Worm (Caenorhabditis elegans) whole organism, L1 larva: ENCODE measurements around the gene F46H5.2.

Source experiments
- C04F5.9 ChIP-seq: sonication (generic microtip); optimal IDR thresholded peaks from 2 replicates; lab custom pipeline; 2016; ENCODE audit warnings: missing genetic modification characterization, missing compliant biosample characterization
- Y116A8C.19 ChIP-seq: sonication (generic microtip); optimal IDR thresholded peaks from 2 replicates; lab custom pipeline; 2016; ENCODE audit warnings: missing compliant biosample characterization, missing genetic modification characterization, borderline replicate concordance
- aly-2 ChIP-seq: fragments of 150-350 bp; optimal IDR thresholded peaks from 2 replicates; lab custom pipeline; 2014; ENCODE audit warnings: missing biosample characterization, missing genetic modification characterization
- ceh-8 ChIP-seq: fragments of 200-800 bp; sonication (Bioruptor generic); optimal IDR thresholded peaks from 2 replicates; lab custom pipeline; 2018; ENCODE audit warnings: mild to moderate bottlenecking, missing genetic modification characterization, moderate library complexity, missing compliant biosample characterization
- ceh-88 ChIP-seq: fragments of 200-800 bp; sonication (Bioruptor generic); IDR thresholded peaks from 2 replicates; pipeline ENCODE4 v1.3.6; 2022; ENCODE audit warnings: missing genetic modification characterization, missing compliant biosample characterization
- ceh-90 ChIP-seq: sonication (generic microtip); optimal IDR thresholded peaks from 2 replicates; lab custom pipeline; 2016; ENCODE audit warnings: missing genetic modification characterization, missing compliant biosample characterization
- dpl-1 ChIP-seq, 3 experiments: fragments of 150-350 bp in 2 of 3; sonication (generic microtip) in 1 of 3; optimal IDR thresholded peaks; 2 replicates each; lab custom pipeline; 2014 to 2017; ENCODE audit warnings: missing biosample characterization in 3 of 3, missing genetic modification characterization in 3 of 3, missing genetic modification reagents in 3 of 3
- efl-3 ChIP-seq: fragments of 200-800 bp; sonication (Bioruptor generic); optimal IDR thresholded peaks from 2 replicates; lab custom pipeline; 2018; ENCODE audit warnings: mild to moderate bottlenecking, missing genetic modification characterization, missing compliant biosample characterization
- egl-27 ChIP-seq, 2 experiments: fragments of 150-350 bp in 1 of 2; sonication (generic microtip); optimal IDR thresholded peaks; 3 replicates each; lab custom pipeline; 2017 to 2018; ENCODE audit warnings: missing biosample characterization in 2 of 2, missing genetic modification characterization in 2 of 2, missing genetic modification reagents in 2 of 2
- elt-2 ChIP-seq: sonication (generic microtip); optimal IDR thresholded peaks from 2 replicates; lab custom pipeline; 2016; ENCODE audit warnings: missing genetic modification characterization, mild to moderate bottlenecking, inconsistent platforms, missing compliant biosample characterization, missing genetic modification reagents
- elt-3 ChIP-seq, 6 experiments: fragments of 150-350 bp in 1 of 6; sonication (generic microtip); optimal IDR thresholded peaks; 2 replicates each; lab custom pipeline; 2017 to 2018; ENCODE audit warnings: missing biosample characterization in 6 of 6, missing genetic modification characterization in 6 of 6, inconsistent platforms in 1 of 6
- fkh-4 ChIP-seq: sonication (generic microtip); optimal IDR thresholded peaks from 2 replicates; lab custom pipeline; 2016; ENCODE audit warnings: missing compliant biosample characterization, missing genetic modification characterization, borderline replicate concordance
- fkh-8 ChIP-seq: sonication (generic microtip); optimal IDR thresholded peaks from 2 replicates; lab custom pipeline; 2016; ENCODE audit warnings: mild to moderate bottlenecking, missing genetic modification characterization, missing compliant biosample characterization
- lin-14 ChIP-seq: fragments of 200-800 bp; sonication (Bioruptor generic); optimal IDR thresholded peaks from 2 replicates; lab custom pipeline; 2018; ENCODE audit warnings: mild to moderate bottlenecking, missing genetic modification characterization, moderate library complexity, missing compliant biosample characterization
- lin-35 ChIP-seq, 2 experiments: fragments of 150-350 bp; optimal IDR thresholded peaks; 2 replicates each; lab custom pipeline; 2014; ENCODE audit warnings: missing biosample characterization in 2 of 2, missing genetic modification characterization in 2 of 2, missing genetic modification reagents in 2 of 2
- lsy-2 ChIP-seq, 2 experiments: fragments of 150-350 bp; optimal IDR thresholded peaks; 2 replicates each; lab custom pipeline; 2014; ENCODE audit warnings: missing biosample characterization in 2 of 2, missing genetic modification characterization in 2 of 2
- mef-2 ChIP-seq: fragments of 150-350 bp; optimal IDR thresholded peaks from 2 replicates; lab custom pipeline; 2014; ENCODE audit warnings: missing biosample characterization, missing genetic modification characterization
- nhr-11 ChIP-seq: fragments of 150-350 bp; optimal IDR thresholded peaks from 2 replicates; lab custom pipeline; 2014; ENCODE audit warnings: missing biosample characterization, missing genetic modification characterization
- nhr-20 ChIP-seq: sonication (generic microtip); optimal IDR thresholded peaks from 2 replicates; lab custom pipeline; 2016; ENCODE audit warnings: mild to moderate bottlenecking, missing genetic modification characterization, missing compliant biosample characterization
- nhr-237 ChIP-seq: fragments of 150-350 bp; optimal IDR thresholded peaks from 2 replicates; lab custom pipeline; 2014; ENCODE audit warnings: missing biosample characterization, missing genetic modification characterization
- nhr-28 ChIP-seq: fragments of 150-350 bp; optimal IDR thresholded peaks from 2 replicates; lab custom pipeline; 2014; ENCODE audit warnings: missing biosample characterization, missing genetic modification characterization
- nhr-71 ChIP-seq: sonication (generic microtip); optimal IDR thresholded peaks from 2 replicates; lab custom pipeline; 2016; ENCODE audit warnings: mild to moderate bottlenecking, missing genetic modification characterization, moderate library complexity, missing compliant biosample characterization
- nhr-85 ChIP-seq: sonication (generic microtip); peaks from one replicate; lab custom pipeline; 2016; ENCODE audit warnings: missing genetic modification characterization, inconsistent platforms, missing compliant biosample characterization
- nhr-90 ChIP-seq: sonication (generic microtip); optimal IDR thresholded peaks from 2 replicates; lab custom pipeline; 2016; ENCODE audit warnings: mild to moderate bottlenecking, missing genetic modification characterization, missing compliant biosample characterization; ENCODE audit not compliant: poor library complexity
- rnt-1 ChIP-seq: sonication (generic microtip); optimal IDR thresholded peaks from 2 replicates; lab custom pipeline; 2016; ENCODE audit warnings: mild to moderate bottlenecking, missing genetic modification characterization, moderate library complexity, missing compliant biosample characterization
- skn-1 ChIP-seq: fragments of 150-350 bp; optimal IDR thresholded peaks from 2 replicates; lab custom pipeline; 2014; ENCODE audit warnings: missing biosample characterization, missing genetic modification characterization
- sox-4 ChIP-seq: sonication (generic microtip); optimal IDR thresholded peaks from 2 replicates; lab custom pipeline; 2016; ENCODE audit warnings: missing genetic modification characterization, missing compliant biosample characterization
- sptf-1 ChIP-seq: fragments of 150-350 bp; optimal IDR thresholded peaks from 2 replicates; lab custom pipeline; 2014; ENCODE audit warnings: missing biosample characterization, missing genetic modification characterization
- sup-37 ChIP-seq: fragments of 200-800 bp; sonication (Bioruptor generic); optimal IDR thresholded peaks from 2 replicates; lab custom pipeline; 2018; ENCODE audit warnings: mild to moderate bottlenecking, missing genetic modification characterization, missing compliant biosample characterization
- swsn-7 ChIP-seq: sonication (generic microtip); optimal IDR thresholded peaks from 2 replicates; lab custom pipeline; 2016; ENCODE audit warnings: missing genetic modification characterization, missing compliant biosample characterization
- tbx-2 ChIP-seq: sonication (generic microtip); optimal IDR thresholded peaks from 2 replicates; lab custom pipeline; 2016; ENCODE audit warnings: missing genetic modification characterization, missing compliant biosample characterization
- unc-86 ChIP-seq: sonication (generic microtip); optimal IDR thresholded peaks from 2 replicates; lab custom pipeline; 2016; ENCODE audit warnings: missing genetic modification characterization, missing compliant biosample characterization
- unc-98 ChIP-seq: fragments of 200-800 bp; sonication (Bioruptor generic); IDR thresholded peaks from 2 replicates; pipeline ENCODE4 v1.3.6; 2022; ENCODE audit warnings: missing genetic modification characterization, missing compliant biosample characterization
- vab-15 ChIP-seq: sonication (generic microtip); optimal IDR thresholded peaks from 2 replicates; lab custom pipeline; 2017; ENCODE audit warnings: missing genotype, mild to moderate bottlenecking, missing genetic modification characterization, missing compliant biosample characterization
- xbp-1 ChIP-seq: sonication (generic microtip); optimal IDR thresholded peaks from 2 replicates; lab custom pipeline; 2016; ENCODE audit warnings: missing genetic modification characterization, missing compliant biosample characterization
- zag-1 ChIP-seq: fragments of 150-350 bp; optimal IDR thresholded peaks from 2 replicates; lab custom pipeline; 2014; ENCODE audit warnings: missing biosample characterization, missing genetic modification characterization
- zip-4 ChIP-seq: fragments of 200-800 bp; sonication (Bioruptor generic); optimal IDR thresholded peaks from 2 replicates; lab custom pipeline; 2018; ENCODE audit warnings: mild to moderate bottlenecking, missing genetic modification characterization, moderate library complexity, missing compliant biosample characterization

The F46H5.2 gene

DNA sequence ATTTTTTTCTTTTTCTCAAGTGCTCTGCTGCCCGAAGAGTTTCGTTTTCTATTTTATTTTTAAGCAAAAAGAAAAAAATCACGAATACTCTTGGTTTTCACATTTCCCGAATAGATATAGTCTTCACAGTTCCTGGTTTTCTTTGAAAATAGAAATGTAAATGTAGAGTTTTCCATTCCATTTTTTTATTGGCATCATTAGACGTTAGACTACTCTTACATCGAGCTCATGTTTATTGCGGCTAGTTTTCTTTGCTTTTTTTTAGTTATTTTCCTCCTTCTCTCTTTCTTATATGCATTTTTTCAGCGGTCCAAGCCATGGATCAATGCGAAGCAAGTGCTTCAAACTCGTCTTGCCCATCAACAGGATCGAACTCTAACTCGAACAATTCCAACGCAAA lies at the start of gene F46H5.2:
TSS of gene F46H5.2 (plus strand) at position 301 of the 400 bp plus-strand sequence.
- TF ChIP-seq mef-2 (tag; lab: Kevin White, UChicago): no peak
- no peak for TF ChIP-seq nhr-90
- TF ChIP-seq C04F5.9: no peak
- TF ChIP-seq tbx-2 (tag; lab: Kevin White, UChicago): no peak
- TF ChIP-seq skn-1 (tag; lab: Kevin White, UChicago): no peak
- no peak for TF ChIP-seq ceh-90 (tag; lab: Kevin White, UChicago)
- TF ChIP-seq lsy-2 (tag; optimal IDR thresholded peaks at IDR 0.05; lab: Kevin White, UChicago): no peak
- TF ChIP-seq swsn-7 (tag; lab: Kevin White, UChicago): no peak
- no peak for TF ChIP-seq sptf-1 (tag; lab: Kevin White, UChicago)
- TF ChIP-seq rnt-1 (tag; lab: Kevin White, UChicago): no peak
- no peak for TF ChIP-seq vab-15 (tag; lab: Kevin White, UChicago)
- TF ChIP-seq ceh-88 (GFP tag; lab: Robert Waterston, UW): no peak
- TF ChIP-seq sox-4 (tag; lab: Kevin White, UChicago): no peak
- TF ChIP-seq egl-27 (tag; optimal IDR thresholded peaks at IDR 0.05; lab: Kevin White, UChicago): no peak
- TF ChIP-seq nhr-71 (tag; lab: Kevin White, UChicago): no peak
- no peak for TF ChIP-seq xbp-1 (tag; lab: Kevin White, UChicago)
- no peak for TF ChIP-seq elt-3 (tag; optimal IDR thresholded peaks at IDR 0.05; lab: Kevin White, UChicago)
- no peak for TF ChIP-seq zip-4
- TF ChIP-seq nhr-28 (tag; lab: Kevin White, UChicago): no peak
- TF ChIP-seq zag-1 (tag; lab: Kevin White, UChicago): no peak
- TF ChIP-seq, all 84 proteins: peak for 0

ce11 chrX:7217704-7218479 lies 47.6 kb upstream of the F46H5.2 start, which contains the start of gene syd-9:
Gene syd-9 (plus strand): TSS chrX:7218097.
- peak; percentile 27 for TF ChIP-seq fkh-8 (tag; lab: Kevin White, UChicago)
- TF ChIP-seq aly-2 (tag; lab: Kevin White, UChicago): no peak
- TF ChIP-seq xbp-1 (tag; lab: Kevin White, UChicago): no peak
- peak; percentile 19 for TF ChIP-seq ceh-8 (GFP tag; lab: Kevin White, UChicago)
- TF ChIP-seq fkh-4: no peak
- TF ChIP-seq lin-35 (GFP tag; optimal IDR thresholded peaks at IDR 0.05; lab: Kevin White, UChicago): peak in 1 of 2 experiments; percentile 1
- peak; percentile 58 for TF ChIP-seq lin-14 (GFP tag; lab: Kevin White, UChicago)
- no peak for TF ChIP-seq nhr-237 (tag; lab: Kevin White, UChicago)

- TF ChIP-seq nhr-20 (no peak), nhr-71 (tag; lab: Kevin White, UChicago) (no peak), nhr-85 (tag; lab: Kevin White, UChicago) (no peak), dpl-1 (GFP tag; optimal IDR thresholded peaks at IDR 0.05; lab: Kevin White, UChicago) (no peak), nhr-28 (tag; lab: Kevin White, UChicago) (no peak), unc-98 (GFP tag; lab: Robert Waterston, UW) (no peak), elt-2 (tag; lab: Kevin White, UChicago) (no peak), unc-86 (tag; lab: Kevin White, UChicago) (no peak), zip-4 (no peak), fkh-4 (no peak), nhr-11 (no peak), efl-3 (GFP tag; lab: Kevin White, UChicago) (no peak), Y116A8C.19 (tag; lab: Kevin White, UChicago) (no peak), sup-37 (GFP tag; lab: Kevin White, UChicago) (no peak), lsy-2 (tag; optimal IDR thresholded peaks at IDR 0.05; lab: Kevin White, UChicago) (no peak)
- TF ChIP-seq, all 84 proteins: peak for 0
Observed at ce11 chrX:7220209-7220608, 45.2 kb upstream of the F46H5.2 start.
